Worm (Caenorhabditis elegans) whole organism, late embryonic: ENCODE results near the gene JC8.4.

Experiments used
- C08G9.2 ChIP-seq: sonication (generic microtip); optimal IDR thresholded peaks from 2 replicates; lab custom pipeline; 2016; ENCODE audit warnings: mild to moderate bottlenecking, missing genetic modification characterization, moderate library complexity, missing compliant biosample characterization
- F13H6.1 ChIP-seq: sonication (generic microtip); optimal IDR thresholded peaks from 2 replicates; lab custom pipeline; 2016; ENCODE audit warnings: missing genetic modification characterization, missing compliant biosample characterization
- K02D7.2 ChIP-seq: sonication (generic microtip); optimal IDR thresholded peaks from 2 replicates; lab custom pipeline; 2017; ENCODE audit warnings: mild to moderate bottlenecking, missing genetic modification characterization, missing compliant biosample characterization
- K09A11.1 ChIP-seq: sonication (generic microtip); optimal IDR thresholded peaks from 2 replicates; lab custom pipeline; 2017; ENCODE audit warnings: antibody characterized with exemption, mild to moderate bottlenecking, missing genetic modification characterization, missing compliant biosample characterization; ENCODE audit not compliant: insufficient read depth
- T23F11.4 ChIP-seq: fragments of 200-800 bp; sonication (Bioruptor generic); optimal IDR thresholded peaks from 2 replicates; lab custom pipeline; 2018; ENCODE audit warnings: mild to moderate bottlenecking, missing genetic modification characterization, missing compliant biosample characterization
- Y22D7AL.16 ChIP-seq: sonication (generic microtip); optimal IDR thresholded peaks from 2 replicates; lab custom pipeline; 2016; ENCODE audit warnings: missing genetic modification characterization, missing compliant biosample characterization
- ahr-1 ChIP-seq: sonication (generic microtip); optimal IDR thresholded peaks from 2 replicates; lab custom pipeline; 2016; ENCODE audit warnings: missing genetic modification characterization, missing compliant biosample characterization
- ceh-14 ChIP-seq: sonication (generic microtip); optimal IDR thresholded peaks from 2 replicates; lab custom pipeline; 2016; ENCODE audit warnings: missing genotype, missing genetic modification characterization, missing compliant biosample characterization
- ceh-18 ChIP-seq: sonication (generic microtip); optimal IDR thresholded peaks from 2 replicates; lab custom pipeline; 2016; ENCODE audit warnings: missing genetic modification characterization, missing compliant biosample characterization
- ceh-2 ChIP-seq: sonication (generic microtip); optimal IDR thresholded peaks from 2 replicates; lab custom pipeline; 2016; ENCODE audit warnings: missing genotype, missing genetic modification characterization, missing compliant biosample characterization
- ceh-22 ChIP-seq: sonication (generic microtip); optimal IDR thresholded peaks from 2 replicates; lab custom pipeline; 2017; ENCODE audit warnings: missing biosample characterization, missing genetic modification characterization
- ceh-24 ChIP-seq: sonication (generic microtip); optimal IDR thresholded peaks from 2 replicates; lab custom pipeline; 2016; ENCODE audit warnings: mild to moderate bottlenecking, missing genetic modification characterization, missing compliant biosample characterization
- ceh-30 ChIP-seq: fragments of 150-350 bp; optimal IDR thresholded peaks from 2 replicates; lab custom pipeline; 2014; ENCODE audit warnings: missing biosample characterization, missing genetic modification characterization
- ceh-45 ChIP-seq: fragments of 200-800 bp; sonication (Bioruptor generic); IDR thresholded peaks from 2 replicates; pipeline ENCODE4 v1.3.6; 2022; ENCODE audit warnings: missing genetic modification reagents, missing genetic modification characterization, missing compliant biosample characterization
- ceh-48 ChIP-seq: sonication (generic microtip); optimal IDR thresholded peaks from 2 replicates; lab custom pipeline; 2016; ENCODE audit warnings: missing genetic modification characterization, inconsistent platforms, missing compliant biosample characterization
- ceh-6 ChIP-seq: fragments of 200-800 bp; sonication (Bioruptor generic); optimal IDR thresholded peaks from 2 replicates; lab custom pipeline; 2018; ENCODE audit warnings: mild to moderate bottlenecking, missing genetic modification characterization, missing compliant biosample characterization
- dmd-4 ChIP-seq: sonication (generic microtip); optimal IDR thresholded peaks from 2 replicates; lab custom pipeline; 2016; ENCODE audit warnings: borderline replicate concordance, missing genetic modification characterization, missing compliant biosample characterization
- elt-2 ChIP-seq: sonication (generic microtip); optimal IDR thresholded peaks from 2 replicates; lab custom pipeline; 2016; ENCODE audit warnings: missing genetic modification reagents, missing genetic modification characterization, missing compliant biosample characterization
- ets-4 ChIP-seq: sonication (generic microtip); optimal IDR thresholded peaks from 2 replicates; lab custom pipeline; 2016; ENCODE audit warnings: missing genetic modification characterization, missing compliant biosample characterization
- eyg-1 ChIP-seq: sonication (generic microtip); optimal IDR thresholded peaks from 2 replicates; lab custom pipeline; 2016; ENCODE audit warnings: missing genotype, missing genetic modification characterization, missing compliant biosample characterization
- fax-1 ChIP-seq: sonication (generic microtip); optimal IDR thresholded peaks from 2 replicates; lab custom pipeline; 2016; ENCODE audit warnings: missing genotype, missing genetic modification characterization, missing compliant biosample characterization
- gmeb-2 ChIP-seq: sonication (generic microtip); optimal IDR thresholded peaks from 2 replicates; lab custom pipeline; 2016; ENCODE audit warnings: missing genetic modification characterization, inconsistent platforms, missing compliant biosample characterization
- hlh-13 ChIP-seq: fragments of 200-800 bp; sonication (Bioruptor generic); optimal IDR thresholded peaks from 2 replicates; lab custom pipeline; 2018; ENCODE audit warnings: mild to moderate bottlenecking, missing genetic modification characterization, missing compliant biosample characterization
- lim-6 ChIP-seq: sonication (generic microtip); optimal IDR thresholded peaks from 2 replicates; lab custom pipeline; 2016; ENCODE audit warnings: missing genetic modification characterization, missing compliant biosample characterization
- madf-2 ChIP-seq: sonication (generic microtip); optimal IDR thresholded peaks from 2 replicates; lab custom pipeline; 2017; ENCODE audit warnings: missing genetic modification characterization, missing compliant biosample characterization
- nfya-1 ChIP-seq: sonication (generic microtip); optimal IDR thresholded peaks from 2 replicates; lab custom pipeline; 2017; ENCODE audit warnings: missing genetic modification characterization, mild to moderate bottlenecking, missing compliant biosample characterization, antibody characterized with exemption, moderate library complexity
- odd-2 ChIP-seq: sonication (generic microtip); optimal IDR thresholded peaks from 2 replicates; lab custom pipeline; 2017; ENCODE audit warnings: antibody characterized with exemption, mild to moderate bottlenecking, missing genetic modification characterization, missing compliant biosample characterization
- pag-3 ChIP-seq: sonication (generic microtip); optimal IDR thresholded peaks from 2 replicates; lab custom pipeline; 2016; ENCODE audit warnings: missing compliant biosample characterization, missing genetic modification characterization, borderline replicate concordance
- pha-4 ChIP-seq: fragments of 150-350 bp; optimal IDR thresholded peaks from 2 replicates; lab custom pipeline; 2018; ENCODE audit warnings: missing biosample characterization, missing genetic modification reagents, missing genetic modification characterization
- pqm-1 ChIP-seq: sonication (generic microtip); optimal IDR thresholded peaks from 2 replicates; lab custom pipeline; 2016; ENCODE audit warnings: missing genetic modification characterization, missing compliant biosample characterization
- sdc-2 ChIP-seq: sonication (generic microtip); optimal IDR thresholded peaks from 2 replicates; lab custom pipeline; 2016; ENCODE audit warnings: missing genotype, missing genetic modification characterization, missing compliant biosample characterization
- syd-9 ChIP-seq: sonication (generic microtip); optimal IDR thresholded peaks from 2 replicates; lab custom pipeline; 2016; ENCODE audit warnings: mild to moderate bottlenecking, missing genetic modification characterization, moderate library complexity, missing compliant biosample characterization
- tbx-2 ChIP-seq: sonication (generic microtip); optimal IDR thresholded peaks from 2 replicates; lab custom pipeline; 2016; ENCODE audit warnings: missing genetic modification characterization, missing compliant biosample characterization
- tbx-7 ChIP-seq: sonication (generic microtip); optimal IDR thresholded peaks from 2 replicates; lab custom pipeline; 2016; ENCODE audit warnings: missing genotype, missing genetic modification characterization, missing compliant biosample characterization
- unc-42 ChIP-seq: sonication (generic microtip); optimal IDR thresholded peaks from 2 replicates; lab custom pipeline; 2016; ENCODE audit warnings: missing genotype, missing genetic modification characterization, missing compliant biosample characterization
- zip-5 ChIP-seq: sonication (generic microtip); optimal IDR thresholded peaks from 2 replicates; lab custom pipeline; 2016; ENCODE audit warnings: missing genetic modification characterization, missing compliant biosample characterization
- ztf-16 ChIP-seq: sonication (generic microtip); optimal IDR thresholded peaks from 2 replicates; lab custom pipeline; 2017; ENCODE audit warnings: missing genetic modification characterization, missing compliant biosample characterization

JC8.4 gene

DNA sequence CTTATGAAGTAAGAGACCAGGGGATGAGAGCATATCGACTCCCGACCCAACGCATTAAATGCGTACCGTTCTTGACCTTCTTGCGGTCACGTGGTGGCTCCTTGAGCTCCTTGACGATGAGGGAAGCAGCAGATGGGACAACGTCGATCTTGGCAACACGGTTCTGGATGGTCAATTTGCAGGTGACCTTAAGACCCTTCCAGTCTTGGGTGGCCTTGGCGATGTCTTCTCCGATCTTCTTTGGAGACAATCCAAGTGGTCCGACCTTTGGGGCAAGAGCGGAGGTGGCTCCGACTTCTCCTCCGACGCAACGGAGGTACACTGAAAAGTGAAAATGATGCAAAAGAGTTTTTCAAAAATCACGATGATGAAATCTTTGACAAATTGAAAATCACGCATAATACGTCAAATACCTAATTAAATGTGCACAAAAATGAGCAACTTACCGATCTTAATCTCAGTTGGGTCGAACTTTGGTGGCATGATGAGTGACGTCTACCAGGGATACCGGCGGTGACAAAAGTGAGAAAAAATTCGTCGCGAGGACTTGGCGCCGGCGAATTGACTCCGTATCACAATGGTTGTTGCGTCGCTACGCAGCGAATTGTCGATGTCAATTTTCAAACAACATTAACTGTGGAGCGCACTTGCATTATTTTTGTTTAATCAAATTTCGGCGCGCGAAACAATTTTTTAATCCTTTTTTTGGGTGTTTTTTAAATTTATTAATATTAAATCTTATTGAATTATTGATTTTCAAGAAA lies 3.2 kb upstream of the JC8.4 start, which contains the start of gene rpl-12 (continued):
- TF ChIP-seq T23F11.4 (GFP tag; lab: Kevin White, UChicago), result peak; percentile 26
- TF ChIP-seq ceh-6, result no peak
- no peak for TF ChIP-seq tbx-7 (tag; lab: Kevin White, UChicago)
- TF ChIP-seq K02D7.2 (tag; lab: Kevin White, UChicago), result no peak
- TF ChIP-seq ceh-48 (tag; lab: Kevin White, UChicago), result peak; percentile 50
- TF ChIP-seq K09A11.1 (tag; lab: Kevin White, UChicago), result peak; percentile 44
- peak; percentile 84 for TF ChIP-seq elt-2 (tag; lab: Kevin White, UChicago)
- TF ChIP-seq tbx-2 (tag; lab: Kevin White, UChicago), result peak; percentile 94
- 0 out of 2 replicates have a peak, but pooled peaks have one; percentile 50 for TF ChIP-seq ceh-45 (GFP tag; lab: Robert Waterston, UW)
- peak; percentile 63 for TF ChIP-seq ets-4
- peak; percentile 23 for TF ChIP-seq syd-9 (tag; lab: Kevin White, UChicago)
- peak; percentile 80 for TF ChIP-seq fax-1 (tag; lab: Kevin White, UChicago)
- peak; percentile 92 for TF ChIP-seq ceh-14 (tag; lab: Kevin White, UChicago)
- TF ChIP-seq pqm-1, result peak; percentile 59
- peak; percentile 24 for TF ChIP-seq lim-6 (tag; lab: Kevin White, UChicago)
- peak; percentile 100 for TF ChIP-seq unc-42 (tag; lab: Kevin White, UChicago)
- TF ChIP-seq ceh-22 (tag; lab: Kevin White, UChicago), result no peak
- peak; percentile 30 for TF ChIP-seq C08G9.2 (tag; lab: Kevin White, UChicago)

DNA sequence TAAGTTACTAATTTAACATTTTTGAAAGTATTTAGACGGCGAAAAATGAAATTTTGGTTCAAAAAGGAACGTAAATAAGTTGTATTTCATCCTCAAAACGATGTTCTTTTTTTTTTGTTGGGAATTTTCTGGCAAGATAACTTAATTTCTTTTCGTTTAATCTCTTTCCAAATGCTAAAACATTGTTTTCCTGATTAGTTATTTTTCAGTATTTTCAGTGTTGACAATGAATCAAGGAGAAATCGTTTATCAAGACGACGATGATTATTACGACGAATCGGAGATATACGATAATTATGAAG lies 2.7 kb upstream of the JC8.4 start, which contains the start of gene lin-54:
Gene lin-54 (plus strand): TSS at position 203 of the 302 bp plus-strand sequence.
- TF ChIP-seq tbx-7 (tag; lab: Kevin White, UChicago) (no peak), pag-3 (tag; lab: Kevin White, UChicago) (no peak), ceh-2 (no peak), C08G9.2 (tag; lab: Kevin White, UChicago) (no peak), F13H6.1 (tag; lab: Kevin White, UChicago) (no peak), hlh-13 (GFP tag; lab: Kevin White, UChicago) (no peak), Y22D7AL.16 (tag; lab: Kevin White, UChicago) (no peak), lim-6 (tag; lab: Kevin White, UChicago) (no peak), eyg-1 (tag; lab: Kevin White, UChicago) (no peak), pha-4 (tag; lab: Kevin White, UChicago) (no peak), ahr-1 (no peak), gmeb-2 (no peak), ceh-18 (tag; lab: Kevin White, UChicago) (no peak), ceh-22 (tag; lab: Kevin White, UChicago) (no peak), zip-5 (no peak), odd-2 (tag; lab: Kevin White, UChicago) (no peak), K02D7.2 (tag; lab: Kevin White, UChicago) (no peak)

DNA sequence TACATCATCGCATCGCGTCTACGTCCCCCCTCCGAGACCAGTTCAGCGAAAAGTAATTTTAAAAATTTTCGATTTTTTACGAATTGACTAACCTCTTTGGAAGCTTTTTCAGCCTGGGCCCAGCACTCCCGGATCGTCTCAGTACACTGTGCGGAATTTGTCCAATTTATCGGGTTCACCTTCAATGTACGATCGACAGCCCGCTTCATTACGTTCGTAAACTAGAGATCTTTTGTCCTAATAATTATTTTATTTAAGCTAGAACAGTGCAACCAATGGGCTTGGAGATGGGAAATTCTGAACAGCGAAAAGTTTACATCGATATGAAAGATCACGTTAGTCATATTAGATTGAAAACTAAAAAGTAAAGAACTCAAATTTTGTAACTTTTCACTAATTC lies 2.1 kb upstream of the JC8.4 start:
- TF ChIP-seq gmeb-2 (no peak), odd-2 (tag; lab: Kevin White, UChicago) (no peak), unc-42 (tag; lab: Kevin White, UChicago) (no peak), madf-2 (no peak), ceh-45 (GFP tag; lab: Robert Waterston, UW) (no peak), ahr-1 (no peak), ceh-30 (tag; lab: Kevin White, UChicago) (no peak), sdc-2 (tag; lab: Kevin White, UChicago) (no peak), K09A11.1 (tag; lab: Kevin White, UChicago) (no peak), lim-6 (tag; lab: Kevin White, UChicago) (no peak), ztf-16 (tag; lab: Kevin White, UChicago) (no peak), hlh-13 (GFP tag; lab: Kevin White, UChicago) (no peak), dmd-4 (tag; lab: Kevin White, UChicago) (no peak), elt-2 (tag; lab: Kevin White, UChicago) (no peak), nfya-1 (tag; lab: Kevin White, UChicago) (no peak), ceh-24 (tag; lab: Kevin White, UChicago) (no peak)
- TF ChIP-seq, all 69 proteins: peak for 0
